Fruit fly (Drosophila melanogaster): Measurements from ENCODE around the gene bdwf.

The bdwf gene

DNA sequence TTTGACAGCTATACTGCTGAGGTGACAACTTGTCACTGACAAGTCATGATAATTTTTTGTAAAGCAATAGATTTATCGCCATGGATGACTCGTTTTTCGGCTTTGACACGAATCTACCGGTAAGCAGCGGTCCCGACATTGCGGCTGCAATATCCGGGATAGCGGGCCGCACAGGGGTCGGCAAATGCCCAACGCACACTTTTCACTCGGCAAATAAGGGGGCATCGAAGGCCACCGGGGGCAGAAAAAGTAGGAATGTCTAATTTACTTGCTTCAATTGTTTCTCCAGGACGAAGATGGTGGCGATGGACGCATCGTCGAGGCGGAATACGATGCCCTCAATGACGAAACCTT is 611 bp upstream of the bdwf start (continued):
- TF ChIP-seq Hr78 (GFP tag; optimal IDR thresholded peaks at IDR 0.05) (no peak), wor (GFP tag; IDR thresholded peaks at IDR 0.05) (no peak), esg (GFP tag; conservative IDR thresholded peaks at IDR 0.05) (no peak), ham (GFP tag; IDR thresholded peaks at IDR 0.05) (no peak), maf-S (GFP tag; optimal IDR thresholded peaks at IDR 0.05) (no peak), CG10565 (GFP tag; optimal IDR thresholded peaks at IDR 0.05) (no peak), dm (GFP tag; optimal IDR thresholded peaks at IDR 0.05) (no peak), CG2712 (tag; optimal IDR thresholded peaks at IDR 0.05) (no peak), lilli (GFP tag; optimal IDR thresholded peaks at IDR 0.05) (no peak), CG15479 (GFP tag; optimal IDR thresholded peaks at IDR 0.05) (no peak), fd64A (GFP tag; optimal IDR thresholded peaks at IDR 0.05) (no peak), unc-4 (GFP tag; IDR thresholded peaks at IDR 0.05; ENCODE audit: partially characterized antibody) (no peak), ro (GFP tag; IDR thresholded peaks at IDR 0.05) (no peak), lmd (GFP tag; IDR thresholded peaks at IDR 0.05) (no peak), Dll (GFP tag; IDR thresholded peaks at IDR 0.05; ENCODE audit: partially characterized antibody) (peak; percentile 63; the same call in 2 of the 4 replicates), Dp (GFP tag; optimal IDR thresholded peaks at IDR 0.05) (no peak), Lhr (GFP tag; optimal IDR thresholded peaks at IDR 0.05) (no peak), sens-2 (GFP tag; IDR thresholded peaks at IDR 0.05) (no peak), mld (GFP tag; IDR thresholded peaks at IDR 0.05; ENCODE audit: partially characterized antibody) (no peak; the same call in 2 of the 3 replicates), CG6654 (GFP tag; optimal IDR thresholded peaks at IDR 0.05) (no peak), CG6813 (GFP tag; optimal IDR thresholded peaks at IDR 0.05) (no peak), CG31365 (tag; optimal IDR thresholded peaks at IDR 0.05) (no peak), CG13624 (GFP tag; optimal IDR thresholded peaks at IDR 0.05) (no peak), ase (GFP tag; IDR thresholded peaks at IDR 0.05) (no peak), CG13123 (GFP tag; optimal IDR thresholded peaks at IDR 0.05) (no peak), MESR4 (GFP tag; optimal IDR thresholded peaks at IDR 0.05) (peak; percentile 96), CG8924 (tag; optimal IDR thresholded peaks at IDR 0.05) (no peak), CG18599 (GFP tag; optimal IDR thresholded peaks at IDR 0.05) (no peak), Doc3 (GFP tag; IDR thresholded peaks at IDR 0.05; ENCODE audit: partially characterized antibody) (0 out of 3 replicates have a peak, but pooled peaks have one; percentile 5), CG2199 (GFP tag; IDR thresholded peaks at IDR 0.05) (no peak), oc (tag; optimal IDR thresholded peaks at IDR 0.05) (no peak), MBD-R2 (GFP tag; IDR thresholded peaks at IDR 0.05) (peak; percentile 71), da (GFP tag; optimal IDR thresholded peaks at IDR 0.05) (no peak), HmgD (GFP tag; optimal IDR thresholded peaks at IDR 0.05) (no peak), Hr51 (GFP tag; optimal IDR thresholded peaks at IDR 0.05) (no peak), zen (tag; optimal IDR thresholded peaks at IDR 0.05) (no peak), CG4617 (GFP tag; optimal IDR thresholded peaks at IDR 0.05; ENCODE audit: borderline replicate concordance) (peak; percentile 61), fd3F (GFP tag; optimal IDR thresholded peaks at IDR 0.05) (no peak), MTF-1 (GFP tag; optimal IDR thresholded peaks at IDR 0.05; ENCODE audit: borderline replicate concordance) (no peak), corto (GFP tag; optimal IDR thresholded peaks at IDR 0.05) (no peak), tin (GFP tag; optimal IDR thresholded peaks at IDR 0.05) (no peak), Usf (GFP tag; optimal IDR thresholded peaks at IDR 0.05) (no peak), Tbp (GFP tag; optimal IDR thresholded peaks at IDR 0.05) (no peak), dmrt11E (tag; optimal IDR thresholded peaks at IDR 0.05) (no peak), toy (GFP tag; IDR thresholded peaks at IDR 0.05) (no peak), CG9876 (GFP tag; optimal IDR thresholded peaks at IDR 0.05) (no peak), CG10267 (tag; optimal IDR thresholded peaks at IDR 0.05) (no peak), CG10431 (GFP tag; optimal IDR thresholded peaks at IDR 0.05) (no peak), GATAe (GFP tag; conservative IDR thresholded peaks at IDR 0.05) (no peak), CG13296 (GFP tag; optimal IDR thresholded peaks at IDR 0.05) (no peak), yki (optimal IDR thresholded peaks at IDR 0.05) (no peak)
